Fruit fly (Drosophila melanogaster): ENCODE measurements around the gene CG15172.

CG15172 gene

DNA sequence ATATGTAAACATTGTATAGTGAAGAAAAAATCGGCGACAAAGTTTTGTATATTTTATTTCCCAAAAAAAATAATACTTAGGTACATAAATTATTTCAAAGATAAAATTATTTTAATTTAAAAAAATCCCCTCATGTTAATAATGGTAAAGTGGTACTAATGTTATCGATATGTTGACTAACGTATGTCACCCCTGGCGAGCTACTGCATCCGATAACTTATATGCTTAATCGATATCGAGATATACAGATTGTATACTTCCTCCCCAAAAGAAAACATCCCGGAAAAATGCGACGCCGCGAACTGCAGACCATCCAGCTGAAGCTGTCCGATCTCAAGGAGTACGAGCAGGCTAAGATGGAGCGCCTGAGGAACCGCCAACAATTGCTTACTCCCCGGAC is 42.5 kb downstream of the CG15172 start, which contains the start of gene CG17343 (continued):
- peak; percentile 21; the same call in 1 of the 2 replicates for TF ChIP-seq onecut (GFP tag; IDR thresholded peaks at IDR 0.05)
- TF ChIP-seq CG2116 (GFP tag; optimal IDR thresholded peaks at IDR 0.05), result peak; percentile 91
- peak; percentile 25 for TF ChIP-seq Ets97D (GFP tag; optimal IDR thresholded peaks at IDR 0.05)
- peak; percentile 81 for TF ChIP-seq inv (GFP tag; IDR thresholded peaks at IDR 0.05; ENCODE audit: partially characterized antibody)
- TF ChIP-seq Sry-δ (GFP tag; optimal IDR thresholded peaks at IDR 0.05), result peak; percentile 63
- TF ChIP-seq CG31388 (GFP tag; optimal IDR thresholded peaks at IDR 0.05), result no peak
- peak; percentile 90 for TF ChIP-seq vnd (GFP tag; IDR thresholded peaks at IDR 0.05; ENCODE audit: partially characterized antibody)
- no peak for TF ChIP-seq Lhr (GFP tag; optimal IDR thresholded peaks at IDR 0.05)
- TF ChIP-seq wdn (GFP tag; IDR thresholded peaks at IDR 0.05), result no peak
- TF ChIP-seq nerfin-2 (GFP tag; IDR thresholded peaks at IDR 0.05; ENCODE audit: partially characterized antibody), result peak; percentile 98
- no peak for TF ChIP-seq CG16779 (GFP tag; IDR thresholded peaks at IDR 0.05)
- peak; percentile 83 for TF ChIP-seq Scr (GFP tag; IDR thresholded peaks at IDR 0.05; ENCODE audit: partially characterized antibody)
- TF ChIP-seq Tbp (GFP tag; optimal IDR thresholded peaks at IDR 0.05), result no peak
- peak; percentile 74 for TF ChIP-seq YL-1 (GFP tag; optimal IDR thresholded peaks at IDR 0.05)
- peak in 1 of 2 experiments; percentile 7 for TF ChIP-seq crp (GFP tag; optimal IDR thresholded peaks at IDR 0.05)
- TF ChIP-seq MESR4 (GFP tag; optimal IDR thresholded peaks at IDR 0.05), result peak; percentile 59
- TF ChIP-seq rib (GFP tag; IDR thresholded peaks at IDR 0.05), result no peak
- peak; percentile 54 for TF ChIP-seq grn (GFP tag; optimal IDR thresholded peaks at IDR 0.05)
- no peak for TF ChIP-seq CG9797 (GFP tag; optimal IDR thresholded peaks at IDR 0.05)
- TF ChIP-seq CG8765 (GFP tag; IDR thresholded peaks at IDR 0.05), result no peak
- TF ChIP-seq Bteb2 (GFP tag; optimal IDR thresholded peaks at IDR 0.05), result no peak
- no peak for TF ChIP-seq disco-r (GFP tag; optimal IDR thresholded peaks at IDR 0.05)
- TF ChIP-seq CG7963 (GFP tag; IDR thresholded peaks at IDR 0.05; ENCODE audit: partially characterized antibody), result peak; percentile 99
- TF ChIP-seq ato (GFP tag; IDR thresholded peaks at IDR 0.05; ENCODE audit: partially characterized antibody), result peak; percentile 98
- no peak for TF ChIP-seq CG17361 (GFP tag; IDR thresholded peaks at IDR 0.05)
- no peak for TF ChIP-seq CG10654 (GFP tag; optimal IDR thresholded peaks at IDR 0.05)
- TF ChIP-seq CG17186 (GFP tag; optimal IDR thresholded peaks at IDR 0.05), result no peak

DNA sequence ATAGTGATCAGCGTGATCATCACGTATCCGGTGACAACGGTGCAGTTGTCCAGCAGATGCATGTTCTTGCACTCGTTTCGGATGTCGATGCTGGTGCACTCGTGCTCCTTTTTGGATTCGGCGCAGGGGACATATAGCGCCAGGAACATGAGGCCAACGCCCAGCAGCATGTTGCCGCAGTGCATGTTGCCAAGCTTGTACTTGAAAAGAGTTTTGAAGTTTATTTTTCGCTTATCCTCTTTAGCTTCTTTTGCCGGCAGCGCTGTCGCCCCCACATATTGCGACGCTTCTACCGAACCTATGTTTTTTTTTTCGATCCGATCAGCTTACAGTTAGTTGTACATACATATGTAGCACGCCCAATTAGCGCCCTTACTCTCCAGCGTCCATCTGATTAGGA is 46.2 kb downstream of the CG15172 start:
- TF ChIP-seq CG9727 (GFP tag; optimal IDR thresholded peaks at IDR 0.05) (no peak), Lim3 (GFP tag; IDR thresholded peaks at IDR 0.05) (peak; percentile 36; the same call in 1 of the 2 replicates), CG1832 (GFP tag; optimal IDR thresholded peaks at IDR 0.05) (no peak), sima (GFP tag; optimal IDR thresholded peaks at IDR 0.05) (no peak), HLH3B (GFP tag; IDR thresholded peaks at IDR 0.05) (0 out of 2 replicates have a peak, but pooled peaks have one; percentile 7), CG8290 (GFP tag; optimal IDR thresholded peaks at IDR 0.05) (no peak), CG8290 (tag; optimal IDR thresholded peaks at IDR 0.05) (no peak), lilli (GFP tag; optimal IDR thresholded peaks at IDR 0.05) (no peak), CG11696 (GFP tag; IDR thresholded peaks at IDR 0.05) (no peak), nau (GFP tag; optimal IDR thresholded peaks at IDR 0.05) (no peak), CG11504 (tag; optimal IDR thresholded peaks at IDR 0.05) (peak; percentile 94), MTF-1 (GFP tag; optimal IDR thresholded peaks at IDR 0.05; ENCODE audit: borderline replicate concordance) (no peak), Bgb (GFP tag; IDR thresholded peaks at IDR 0.05; ENCODE audit: partially characterized antibody) (no peak), Atf-2 (GFP tag; optimal IDR thresholded peaks at IDR 0.05) (no peak), Dll (GFP tag; IDR thresholded peaks at IDR 0.05; ENCODE audit: partially characterized antibody) (0 out of 4 replicates have a peak, but pooled peaks have one; percentile 39)
